Fruit fly (Drosophila melanogaster) whole organism, embryonic: Measurements from ENCODE around the gene DopEcR.

Experiments
- Asciz ChIP-seq: fragments of 200-800 bp; sonication (Bioruptor generic); optimal IDR thresholded peaks from 2 replicates; lab custom pipeline; 2017; ENCODE audit warnings: missing biosample characterization, mild to moderate bottlenecking, missing genetic modification characterization, missing genetic modification reagents
- Atf-2 ChIP-seq: fragments of 200-800 bp; sonication (Bioruptor generic); optimal IDR thresholded peaks from 2 replicates; lab custom pipeline; 2016; ENCODE audit warnings: missing biosample characterization, missing genetic modification characterization
- Bdp1 ChIP-seq: fragments of 200-800 bp; sonication (Bioruptor generic); optimal IDR thresholded peaks from 3 replicates; lab custom pipeline; 2016; ENCODE audit warnings: missing biosample characterization, missing genetic modification characterization
- CG10654 ChIP-seq: fragments of 200-800 bp; sonication (Bioruptor generic); optimal IDR thresholded peaks from 2 replicates; lab custom pipeline; 2016; ENCODE audit warnings: missing biosample characterization, missing genetic modification characterization
- CG10959 ChIP-seq: fragments of 200-800 bp; sonication (Bioruptor generic); IDR thresholded peaks from 2 replicates; pipeline ENCODE4 v1.3.6; 2022; ENCODE audit warnings: missing biosample characterization, missing genetic modification characterization
- CG11723 ChIP-seq: fragments of 200-800 bp; sonication (Bioruptor generic); optimal IDR thresholded peaks from 2 replicates; lab custom pipeline; 2017; ENCODE audit warnings: missing biosample characterization, mild to moderate bottlenecking, missing genetic modification characterization
- CG15011 ChIP-seq: fragments of 200-800 bp; sonication (Bioruptor generic); optimal IDR thresholded peaks from 3 replicates; lab custom pipeline; 2018; ENCODE audit warnings: missing biosample characterization, mild to moderate bottlenecking, missing genetic modification characterization
- CG16815 ChIP-seq: fragments of 200-800 bp; sonication (Bioruptor generic); optimal IDR thresholded peaks from 3 replicates; lab custom pipeline; 2017; ENCODE audit warnings: missing biosample characterization, mild to moderate bottlenecking, missing genetic modification characterization
- CG17829 ChIP-seq: fragments of 200-800 bp; optimal IDR thresholded peaks from 2 replicates; lab custom pipeline; 2019; ENCODE audit warnings: missing biosample characterization, mild to moderate bottlenecking, missing genetic modification characterization, moderate library complexity
- CG2116 ChIP-seq: fragments of 200-800 bp; sonication (Bioruptor generic); optimal IDR thresholded peaks from 3 replicates; lab custom pipeline; 2018; ENCODE audit warnings: missing biosample characterization, mild to moderate bottlenecking, missing genetic modification characterization
- CG2889 ChIP-seq: fragments of 200-800 bp; sonication (Bioruptor generic); IDR thresholded peaks from 3 replicates; pipeline ENCODE4 v1.3.6; 2022; ENCODE audit warnings: missing biosample characterization, missing genetic modification characterization
- CG30020 ChIP-seq: fragments of 200-800 bp; optimal IDR thresholded peaks from 2 replicates; lab custom pipeline; 2019; ENCODE audit warnings: missing biosample characterization, mild to moderate bottlenecking, missing genetic modification characterization, moderate library complexity
- CG3065 ChIP-seq: fragments of 200-800 bp; sonication (Bioruptor generic); optimal IDR thresholded peaks from 2 replicates; lab custom pipeline; 2016; ENCODE audit warnings: missing biosample characterization, missing genetic modification characterization
- CG33213 ChIP-seq: fragments of 200-800 bp; sonication (Bioruptor generic); optimal IDR thresholded peaks from 3 replicates; lab custom pipeline; 2016; ENCODE audit warnings: missing biosample characterization, missing genetic modification characterization
- CG4404 ChIP-seq: fragments of 200-800 bp; sonication (Bioruptor generic); IDR thresholded peaks from 2 replicates; pipeline ENCODE4 v1.3.6; 2022; ENCODE audit warnings: missing biosample characterization, missing genetic modification characterization
- CG6254 ChIP-seq: fragments of 200-800 bp; sonication (Bioruptor generic); optimal IDR thresholded peaks from 3 replicates; lab custom pipeline; 2017; ENCODE audit warnings: mild to moderate bottlenecking, missing biosample characterization, missing genetic modification reagents, missing genetic modification characterization
- CG7357 ChIP-seq: fragments of 200-800 bp; sonication (Bioruptor generic); IDR thresholded peaks from 3 replicates; pipeline ENCODE4 v1.3.6; 2022; ENCODE audit warnings: missing biosample characterization, missing genetic modification characterization
- CG8281 ChIP-seq: fragments of 200-800 bp; sonication (Bioruptor generic); optimal IDR thresholded peaks from 2 replicates; lab custom pipeline; 2018; ENCODE audit warnings: missing biosample characterization, mild to moderate bottlenecking, missing genetic modification characterization, moderate library complexity
- CG8944 ChIP-seq: fragments of 200-800 bp; sonication (Bioruptor generic); optimal IDR thresholded peaks from 3 replicates; lab custom pipeline; 2016; ENCODE audit warnings: missing biosample characterization, missing genetic modification characterization
- E2f1 ChIP-seq: fragments of 200-800 bp; sonication (Bioruptor generic); IDR thresholded peaks from 2 replicates; pipeline ENCODE4 v1.3.6; 2022; ENCODE audit warnings: missing biosample characterization, missing genetic modification characterization
- H15 ChIP-seq: fragments of 200-800 bp; sonication (Bioruptor generic); IDR thresholded peaks from 3 replicates; pipeline ENCODE4 v1.3.6; 2022; ENCODE audit warnings: missing biosample characterization, missing genetic modification characterization
- HLH54F ChIP-seq: fragments of 200-800 bp; sonication (Bioruptor generic); optimal IDR thresholded peaks from 3 replicates; lab custom pipeline; 2016; ENCODE audit warnings: missing biosample characterization, missing genetic modification characterization
- Lim3 ChIP-seq: fragments of 200-800 bp; sonication (Bioruptor generic); IDR thresholded peaks from 2 replicates; pipeline ENCODE4 v1.3.6; 2022; ENCODE audit warnings: missing biosample characterization, missing genetic modification characterization
- MBD-R2 ChIP-seq: fragments of 200-800 bp; sonication (Bioruptor generic); IDR thresholded peaks from 2 replicates; pipeline ENCODE4 v1.3.6; 2022; ENCODE audit warnings: missing biosample characterization, missing genetic modification characterization
- Nf-YA ChIP-seq: fragments of 200-800 bp; sonication (Bioruptor generic); IDR thresholded peaks from 2 replicates; pipeline ENCODE4 v1.3.6; 2022; ENCODE audit warnings: missing biosample characterization, missing genetic modification characterization
- NfI ChIP-seq: fragments of 200-800 bp; sonication (Bioruptor generic); optimal IDR thresholded peaks from 3 replicates; lab custom pipeline; 2018; ENCODE audit warnings: missing biosample characterization, mild to moderate bottlenecking, missing genetic modification characterization, moderate library complexity
- Rx ChIP-seq: fragments of 200-800 bp; sonication (Bioruptor generic); IDR thresholded peaks from 2 replicates; pipeline ENCODE4 v1.3.6; 2022; ENCODE audit warnings: missing biosample characterization, missing genetic modification characterization
- Sox100B ChIP-seq: fragments of 200-800 bp; sonication (Bioruptor generic); optimal IDR thresholded peaks from 3 replicates; lab custom pipeline; 2018; ENCODE audit warnings: missing biosample characterization, mild to moderate bottlenecking, missing genetic modification characterization
- Taf1 ChIP-seq: fragments of 200-800 bp; sonication (Bioruptor generic); IDR thresholded peaks from 2 replicates; pipeline ENCODE4 v1.3.6; 2022; ENCODE audit warnings: missing biosample characterization, missing genetic modification characterization
- ap ChIP-seq: fragments of 200-800 bp; sonication (Bioruptor generic); IDR thresholded peaks from 2 replicates; pipeline ENCODE4 v1.3.6; 2022; ENCODE audit warnings: missing biosample characterization, missing genetic modification characterization
- cato ChIP-seq: fragments of 200-800 bp; sonication (Bioruptor generic); optimal IDR thresholded peaks from 2 replicates; lab custom pipeline; 2016; ENCODE audit warnings: missing biosample characterization, missing genetic modification characterization, borderline replicate concordance
- croc ChIP-seq: fragments of 200-800 bp; sonication (Bioruptor generic); conservative IDR thresholded peaks from 3 replicates; pipeline ENCODE4 v1.3.6; 2022; ENCODE audit warnings: missing biosample characterization, missing genetic modification characterization
- dmrt99B ChIP-seq: fragments of 200-800 bp; sonication (Bioruptor generic); optimal IDR thresholded peaks from 2 replicates; lab custom pipeline; 2018; ENCODE audit warnings: missing biosample characterization, mild to moderate bottlenecking, missing genetic modification characterization, moderate library complexity
- fru ChIP-seq: fragments of >200 bp; optimal IDR thresholded peaks from 2 replicates; lab custom pipeline; 2017
- grn ChIP-seq: fragments of 200-800 bp; sonication (Bioruptor generic); optimal IDR thresholded peaks from 3 replicates; lab custom pipeline; 2017; ENCODE audit warnings: missing biosample characterization, missing genetic modification characterization
- gsb-n ChIP-seq: fragments of 200-800 bp; sonication (Bioruptor generic); optimal IDR thresholded peaks from 3 replicates; lab custom pipeline; 2018; ENCODE audit warnings: missing biosample characterization, mild to moderate bottlenecking, missing genetic modification characterization
- ham ChIP-seq: fragments of 200-800 bp; sonication (Bioruptor generic); IDR thresholded peaks from 2 replicates; pipeline ENCODE4 v1.3.6; 2022; ENCODE audit warnings: missing biosample characterization, missing genetic modification characterization
- lov ChIP-seq, 2 experiments: fragments of 200-800 bp in 1 of 2; fragments of >200 bp in 1 of 2; sonication (Bioruptor generic) in 1 of 2; IDR thresholded peaks in 1 of 2; optimal IDR thresholded peaks in 1 of 2; 2 replicates in 1 of 2; 3 replicates in 1 of 2; pipeline versions ENCODE4 v1.3.6 to Lab custom; 2017 to 2022; ENCODE audit warnings: missing biosample characterization in 1 of 2, missing genetic modification characterization in 1 of 2
- luna ChIP-seq: fragments of 200-800 bp; sonication (Bioruptor generic); optimal IDR thresholded peaks from 2 replicates; lab custom pipeline; 2016; ENCODE audit warnings: missing biosample characterization, missing genetic modification characterization
- peb ChIP-seq: fragments of 200-800 bp; sonication (Bioruptor generic); IDR thresholded peaks from 2 replicates; pipeline ENCODE4 v1.3.6; 2022; ENCODE audit warnings: missing biosample characterization, missing genetic modification characterization
- pum ChIP-seq: fragments of 200-800 bp; sonication (Bioruptor generic); optimal IDR thresholded peaks from 2 replicates; lab custom pipeline; 2016; ENCODE audit warnings: missing biosample characterization, missing genetic modification characterization
- ro ChIP-seq: fragments of 200-800 bp; sonication (Bioruptor generic); IDR thresholded peaks from 2 replicates; pipeline ENCODE4 v1.3.6; 2022; ENCODE audit warnings: missing biosample characterization, missing genetic modification characterization
- run ChIP-seq: fragments of 200-800 bp; sonication (Bioruptor generic); optimal IDR thresholded peaks from 3 replicates; lab custom pipeline; 2018; ENCODE audit warnings: missing biosample characterization, mild to moderate bottlenecking, missing genetic modification characterization
- schlank ChIP-seq: fragments of 200-800 bp; sonication (Bioruptor generic); optimal IDR thresholded peaks from 2 replicates; lab custom pipeline; 2018; ENCODE audit warnings: missing biosample characterization, mild to moderate bottlenecking, missing genetic modification characterization
- sd ChIP-seq: fragments of 200-800 bp; sonication (Bioruptor generic); optimal IDR thresholded peaks from 3 replicates; lab custom pipeline; 2018; ENCODE audit warnings: missing biosample characterization, mild to moderate bottlenecking, missing genetic modification characterization, moderate library complexity
- seq ChIP-seq: fragments of 200-800 bp; sonication (Bioruptor generic); IDR thresholded peaks from 2 replicates; pipeline ENCODE4 v1.3.6; 2022; ENCODE audit warnings: missing biosample characterization, missing genetic modification characterization
- slp2 ChIP-seq: fragments of 200-800 bp; sonication (Bioruptor generic); optimal IDR thresholded peaks from 2 replicates; lab custom pipeline; 2016; ENCODE audit warnings: missing biosample characterization, missing genetic modification characterization
- so ChIP-seq: fragments of 200-800 bp; sonication (Bioruptor generic); IDR thresholded peaks from 3 replicates; pipeline ENCODE4 v1.3.6; 2022; ENCODE audit warnings: missing biosample characterization, missing genetic modification characterization
- twi ChIP-seq: fragments of 200-800 bp; optimal IDR thresholded peaks from 2 replicates; lab custom pipeline; 2019; ENCODE audit warnings: missing biosample characterization, mild to moderate bottlenecking, missing genetic modification characterization, moderate library complexity
- zfh2 ChIP-seq: fragments of 200-800 bp; sonication (Bioruptor generic); optimal IDR thresholded peaks from 2 replicates; lab custom pipeline; 2016; ENCODE audit warnings: missing biosample characterization, missing genetic modification characterization

Gene DopEcR

dm6 chr3L:4406653-4407257, 26.6 kb upstream of the DopEcR start, which contains the start of gene TP53INP (continued):
- TF ChIP-seq luna = no peak
- peak; percentile 58 for TF ChIP-seq CG8281 (tag; lab: Kevin White, UChicago)
- peak; percentile 50; the same call in 1 of the 2 replicates for TF ChIP-seq Nf-YA (GFP tag; lab: Robert Waterston, UW)
- TF ChIP-seq E2f1 = peak; percentile 70
- peak; percentile 72; the same call in 1 of the 3 replicates for TF ChIP-seq so
- TF ChIP-seq CG4404 = peak; percentile 69
- peak; percentile 75 for TF ChIP-seq croc (GFP tag; lab: Robert Waterston, UW)
- peak; percentile 69 for TF ChIP-seq CG8944
- TF ChIP-seq Sox100B (GFP tag; lab: Kevin White, UChicago) = peak; percentile 93
- TF ChIP-seq fru (lab: Kevin White, UChicago) = no peak
- peak; percentile 69 for TF ChIP-seq slp2
- peak; percentile 60 for TF ChIP-seq CG2116 (GFP tag; lab: Kevin White, UChicago)
- peak; percentile 65; the same call in 2 of the 3 replicates for TF ChIP-seq CG7357
- TF ChIP-seq Bdp1 (GFP tag; lab: Kevin White, UChicago) = peak; percentile 21
- peak; percentile 93 for TF ChIP-seq dmrt99B
- TF ChIP-seq CG30020 (tag; lab: Kevin White, UChicago) = peak; percentile 64
- TF ChIP-seq CG15011 (GFP tag; lab: Kevin White, UChicago) = peak; percentile 80
- 0 out of 2 replicates have a peak, but pooled peaks have one; percentile 40 for TF ChIP-seq Lim3
- peak; percentile 74; the same call in 1 of the 2 replicates for TF ChIP-seq seq (GFP tag; lab: Robert Waterston, UW)
- no peak for TF ChIP-seq CG2889
- TF ChIP-seq Taf1 (GFP tag; lab: Robert Waterston, UW) = 0 out of 2 replicates have a peak, but pooled peaks have one; percentile 25
- TF ChIP-seq CG16815 (GFP tag; lab: Kevin White, UChicago) = peak; percentile 77
- peak; percentile 66; the same call in 1 of the 3 replicates for TF ChIP-seq H15 (GFP tag; lab: Robert Waterston, UW)
- peak; percentile 19 for TF ChIP-seq grn
- peak; percentile 82 for TF ChIP-seq run
- peak; percentile 51 for TF ChIP-seq CG3065 (GFP tag; lab: Kevin White, UChicago)
- TF ChIP-seq cato (GFP tag; lab: Kevin White, UChicago) = peak; percentile 65
- TF ChIP-seq CG6254 = peak; percentile 76
- peak; percentile 88 for TF ChIP-seq NfI (GFP tag; lab: Kevin White, UChicago)
- peak; percentile 69 for TF ChIP-seq schlank (tag; lab: Kevin White, UChicago)
- TF ChIP-seq CG10654 = peak; percentile 74
- TF ChIP-seq ap = peak; percentile 56; the same call in 1 of the 2 replicates
- no peak for TF ChIP-seq lov (optimal IDR thresholded peaks at IDR 0.05; lab: Kevin White, UChicago)
- TF ChIP-seq lov (GFP tag; IDR thresholded peaks at IDR 0.05; lab: Robert Waterston, UW) = peak; percentile 39; the same call in 1 of the 3 replicates
- peak; percentile 80 for TF ChIP-seq CG11723 (GFP tag; lab: Kevin White, UChicago)
- peak; percentile 68 for TF ChIP-seq HLH54F
- peak; percentile 89 for TF ChIP-seq CG17829
- peak; percentile 56; the same call in 1 of the 2 replicates for TF ChIP-seq CG10959 (GFP tag; lab: Robert Waterston, UW)
- peak; percentile 64 for TF ChIP-seq peb (GFP tag; lab: Robert Waterston, UW)
- TF ChIP-seq Asciz (GFP tag; lab: Kevin White, UChicago) = peak; percentile 81
- TF ChIP-seq pum (GFP tag; lab: Kevin White, UChicago) = peak; percentile 75
- TF ChIP-seq CG33213 (GFP tag; lab: Kevin White, UChicago) = peak; percentile 29
- no peak for TF ChIP-seq ham (GFP tag; lab: Robert Waterston, UW)
- TF ChIP-seq gsb-n (tag; lab: Kevin White, UChicago) = peak; percentile 81
- peak; percentile 63 for TF ChIP-seq zfh2 (GFP tag; lab: Kevin White, UChicago)
- peak; percentile 24; the same call in 1 of the 2 replicates for TF ChIP-seq ro (GFP tag; lab: Robert Waterston, UW)
- peak; percentile 68 for TF ChIP-seq Atf-2 (GFP tag; lab: Kevin White, UChicago)
- peak; percentile 53 for TF ChIP-seq Rx (GFP tag; lab: Robert Waterston, UW)
- peak; percentile 18; the same call in 1 of the 2 replicates for TF ChIP-seq MBD-R2 (GFP tag; lab: Robert Waterston, UW)
- peak; percentile 72 for TF ChIP-seq sd (tag; lab: Kevin White, UChicago)
- TF ChIP-seq twi (tag; lab: Kevin White, UChicago) = peak; percentile 76
